Fruit fly (Drosophila melanogaster) whole organism, larva: Measurements from ENCODE around the gene CG8892.

Experiments used
- noc ChIP-seq: fragments of 200-800 bp; sonication (Bioruptor generic); optimal IDR thresholded peaks from 3 replicates; lab custom pipeline; 2019; ENCODE audit warnings: missing biosample characterization, mild to moderate bottlenecking, missing genetic modification characterization, moderate library complexity

CG8892 gene

DNA sequence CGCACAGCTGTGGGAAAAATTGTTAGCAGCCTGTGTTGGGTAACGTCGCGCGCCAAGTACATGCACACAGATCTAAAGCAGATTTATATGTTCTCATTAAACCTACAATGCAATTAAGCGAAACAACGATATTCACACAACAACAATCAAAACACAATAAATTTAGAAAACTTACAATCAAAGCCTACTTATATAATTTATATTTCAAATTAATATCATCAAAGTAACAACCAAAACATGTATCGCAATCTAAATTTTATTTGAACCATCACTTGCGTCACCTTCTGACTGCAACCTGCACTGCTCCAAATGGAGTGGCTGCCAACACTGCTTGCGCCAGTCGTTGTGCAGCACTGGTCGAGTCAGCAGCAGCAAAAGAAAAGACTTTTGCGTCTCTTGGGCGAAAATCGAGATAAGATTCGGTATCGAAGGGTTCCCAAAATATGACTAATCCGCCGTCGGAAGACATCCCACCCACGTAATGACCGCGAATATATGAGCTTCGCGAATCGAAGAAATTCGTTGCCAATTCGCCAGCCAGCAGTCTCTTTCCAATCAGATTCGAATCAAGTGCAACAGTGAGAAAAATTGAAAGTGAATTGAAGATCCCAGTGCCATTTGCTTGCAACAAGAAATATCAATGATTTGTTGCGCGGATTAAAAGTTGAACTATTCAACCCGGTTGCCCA lies at the start of gene CG8892, which contains the start of gene CG34126:
Gene CG8892, minus strand, starts transcription at position 315 of the 689 bp plus-strand sequence.
Gene CG34126, plus strand, starts transcription at position 337 of the 689 bp plus-strand sequence.
- TF ChIP-seq noc (tag; lab: Kevin White, UChicago): peak; percentile 98

DNA sequence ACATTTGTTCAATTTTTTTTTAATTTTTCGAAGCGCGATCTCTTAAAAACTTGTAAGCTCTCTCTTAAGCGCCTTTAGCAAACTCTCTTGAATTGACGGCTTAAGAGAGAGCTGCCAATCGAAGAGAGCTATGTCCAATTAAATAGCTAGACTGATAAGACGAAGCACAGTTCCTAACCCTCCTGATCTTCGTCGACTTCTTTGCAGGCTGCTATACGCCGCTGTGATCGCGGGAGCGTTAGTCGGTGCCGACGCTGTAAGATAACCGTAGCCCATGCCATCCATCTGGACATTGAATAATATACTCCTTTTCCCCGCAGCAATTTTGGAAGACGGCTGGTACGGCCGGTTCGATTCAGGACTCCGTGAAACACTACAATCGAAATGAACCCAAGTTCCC lies 49.1 kb upstream of the CG8892 start:
- TF ChIP-seq noc (tag; lab: Kevin White, UChicago): no peak

DNA sequence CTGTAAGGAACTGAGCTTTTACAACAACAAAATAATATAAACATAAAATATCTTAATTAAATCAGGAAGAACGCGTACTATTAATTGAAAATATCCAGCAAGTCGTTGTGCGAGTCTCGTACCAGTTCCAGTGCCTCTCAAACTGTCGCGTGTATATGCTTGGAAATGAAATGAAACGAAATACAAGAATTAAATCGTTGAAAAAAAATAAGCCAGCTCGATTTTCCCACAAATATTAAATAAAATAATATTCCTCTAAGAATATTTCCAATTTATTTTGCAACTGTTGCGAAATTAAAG lies 48.4 kb upstream of the CG8892 start:
- no peak for TF ChIP-seq noc (tag; lab: Kevin White, UChicago)

DNA sequence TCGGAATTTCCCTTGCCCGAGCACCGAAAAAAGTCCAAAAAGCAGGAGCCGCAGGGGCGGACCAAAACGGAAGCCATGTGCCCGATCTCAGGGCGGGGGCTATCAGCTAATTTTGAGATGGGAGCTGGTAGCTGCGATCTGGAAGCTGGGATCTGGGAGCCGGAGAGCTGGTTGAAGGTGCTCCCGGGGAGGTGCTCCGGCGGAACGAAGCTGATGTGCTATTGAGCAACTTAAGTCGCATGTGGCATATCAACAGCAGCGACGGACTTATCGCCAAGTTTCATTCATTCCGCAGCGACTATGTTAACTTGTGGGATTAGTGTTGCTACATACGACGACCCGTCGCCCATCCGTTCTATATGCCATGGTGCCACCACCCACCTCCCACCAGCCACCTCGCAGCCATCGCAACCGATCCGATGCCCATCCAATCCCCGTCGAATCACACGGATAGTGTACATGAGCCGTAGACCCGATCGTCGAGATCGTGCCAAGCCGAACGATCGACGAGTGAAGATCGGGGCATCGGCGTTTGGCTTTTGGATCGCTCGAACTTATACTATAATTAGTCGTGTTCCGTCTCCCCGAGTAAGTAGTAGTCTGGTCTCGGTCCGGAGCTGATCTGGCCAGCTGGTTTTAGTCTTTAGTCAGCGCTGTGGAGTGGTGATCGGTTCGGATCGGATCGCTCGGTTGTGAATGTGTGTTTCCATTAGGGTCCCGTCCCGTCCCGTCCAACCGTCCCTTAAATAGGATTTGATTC lies 47.8 kb upstream of the CG8892 start, which contains the start of gene Col4a1:
Gene Col4a1, plus strand, starts transcription at position 561 of the 760 bp plus-strand sequence.
- TF ChIP-seq noc (tag; lab: Kevin White, UChicago): no peak

DNA sequence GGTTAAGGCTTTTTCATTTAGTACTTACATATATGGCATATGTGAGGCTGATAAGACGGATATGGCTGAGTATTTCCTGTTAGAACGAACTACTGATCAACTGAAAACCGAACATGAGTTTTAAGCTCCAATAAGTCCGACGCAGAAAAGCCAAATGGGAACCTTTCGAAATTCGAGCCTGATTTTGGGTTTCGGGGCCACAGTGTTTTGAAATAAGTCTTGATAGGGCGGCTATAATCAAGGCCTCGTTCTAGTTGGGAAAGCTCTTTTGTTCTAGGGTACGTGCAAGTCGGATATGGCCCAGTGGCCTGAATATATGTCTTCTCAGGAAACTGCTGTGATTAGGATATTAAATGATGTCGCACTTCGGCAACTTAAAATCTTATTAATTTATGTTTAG lies 46.7 kb upstream of the CG8892 start, which contains the start of gene vkg:
Gene vkg, minus strand, starts transcription at position 101 of the 400 bp plus-strand sequence.
- no peak for TF ChIP-seq noc (tag; lab: Kevin White, UChicago)

DNA sequence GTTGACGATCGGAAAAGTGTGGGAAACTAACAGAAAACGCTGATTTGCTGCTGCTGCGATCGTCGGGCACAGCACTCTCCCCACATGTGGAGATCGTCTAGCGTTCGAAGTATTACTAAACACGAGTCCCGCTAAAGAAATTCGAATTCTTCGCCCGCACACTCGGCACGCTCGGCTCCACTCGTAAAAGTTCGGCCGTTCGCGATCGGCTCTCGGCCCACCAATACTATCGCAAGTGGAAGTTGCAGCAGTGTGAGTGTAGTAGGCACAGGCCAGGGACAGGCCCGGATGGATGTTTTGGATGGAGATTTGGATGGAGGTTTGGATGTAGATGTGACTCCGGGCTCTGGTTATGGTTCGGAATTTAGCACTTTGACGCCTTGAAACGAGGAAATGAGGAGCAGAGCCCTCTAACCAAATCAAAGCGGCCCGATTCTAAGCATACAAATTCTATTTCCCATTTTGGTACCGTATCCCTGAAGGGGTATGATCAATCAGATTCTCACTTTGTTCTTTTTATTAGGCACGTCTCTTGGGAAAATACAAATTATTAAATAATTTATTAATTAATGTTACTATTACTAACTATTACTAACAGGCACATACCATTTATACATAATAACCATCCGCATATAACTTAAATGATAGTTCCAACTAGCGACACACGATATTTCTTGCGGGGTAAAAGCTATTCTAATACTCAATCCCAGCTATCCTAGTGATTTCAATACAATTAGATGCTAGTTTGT lies 46.1 kb upstream of the CG8892 start:
- TF ChIP-seq noc (tag; lab: Kevin White, UChicago): peak; percentile 52

DNA sequence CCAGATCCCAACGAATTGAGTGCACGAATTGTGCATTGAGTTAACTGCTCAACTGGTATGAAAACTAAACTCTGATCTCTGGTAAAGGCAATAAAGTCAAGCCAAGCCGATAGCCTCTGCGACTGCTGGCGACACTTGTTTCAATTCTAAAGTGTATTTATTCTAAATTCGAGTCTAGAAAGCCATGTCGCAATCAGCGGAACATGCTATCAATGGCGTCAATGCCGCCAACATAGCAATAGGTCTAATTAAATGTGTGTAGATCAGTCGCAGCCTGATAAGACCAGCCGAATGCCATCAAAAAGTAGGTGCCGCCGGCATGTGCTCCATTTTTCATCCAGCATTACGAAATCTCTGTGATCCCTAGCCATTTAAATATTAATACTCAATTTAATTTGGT lies 44.2 kb upstream of the CG8892 start:
- TF ChIP-seq noc (tag; lab: Kevin White, UChicago): peak; percentile 74

DNA sequence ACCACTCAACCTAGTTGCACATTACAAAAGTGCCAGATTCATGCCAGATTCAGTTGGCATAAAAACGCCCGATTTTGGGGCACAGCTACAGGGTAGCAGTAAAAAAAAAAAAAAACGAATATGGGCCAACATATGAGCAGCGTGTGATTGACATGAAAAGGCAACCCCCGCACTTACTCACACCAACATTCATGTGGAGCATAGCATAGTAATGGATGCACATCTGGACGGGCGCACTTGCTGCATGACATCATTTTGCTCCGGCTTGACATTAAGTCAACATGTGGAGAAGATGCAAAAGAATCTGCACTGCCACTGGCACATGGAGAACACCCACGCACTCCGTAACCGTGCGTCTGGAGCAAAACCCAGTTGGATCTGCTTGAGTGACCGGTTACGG lies 41.2 kb upstream of the CG8892 start:
- TF ChIP-seq noc (tag; lab: Kevin White, UChicago): no peak

DNA sequence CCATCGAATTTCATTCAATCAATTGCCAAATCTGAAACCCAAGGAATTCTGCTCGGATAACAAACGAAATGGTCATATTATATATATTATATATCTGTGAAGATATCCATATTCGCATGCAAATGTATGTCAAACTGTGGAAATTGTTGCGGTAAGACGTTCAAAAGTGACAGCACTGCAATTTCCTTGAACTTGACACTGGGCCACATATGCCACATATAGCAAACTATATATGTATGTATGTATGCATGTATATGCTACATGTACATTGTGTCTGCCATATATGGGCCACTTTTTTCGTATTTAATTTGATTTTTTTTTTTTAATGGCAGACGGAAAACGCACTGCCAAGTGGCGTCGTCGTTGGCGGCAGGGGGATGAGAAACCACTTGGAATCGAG lies 39.1 kb upstream of the CG8892 start:
- no peak for TF ChIP-seq noc (tag; lab: Kevin White, UChicago)

DNA sequence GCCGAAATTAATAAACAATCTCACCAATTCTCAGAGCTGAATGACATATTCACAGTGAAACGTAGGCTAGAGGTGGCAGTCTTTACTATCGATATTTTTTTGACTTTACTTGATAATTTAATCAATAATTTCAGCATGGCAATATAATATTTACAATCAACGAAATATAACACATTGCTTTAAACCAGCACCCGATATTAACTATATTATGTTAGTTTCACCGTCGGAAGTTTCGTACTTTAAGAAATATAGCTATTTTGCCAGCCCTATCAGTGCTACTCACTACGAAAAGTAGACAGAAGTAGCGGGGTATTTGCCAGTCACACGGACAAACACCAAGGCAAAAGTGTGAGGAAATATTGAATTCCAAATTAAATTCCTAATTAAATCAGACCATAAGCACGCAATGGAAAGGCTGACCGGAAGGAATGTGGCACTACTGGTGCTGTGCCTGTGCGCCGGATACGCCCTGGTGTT lies 29.4 kb upstream of the CG8892 start, which contains the start of the genes CG31917, Tfb5 and SelT:
Gene CG31917, minus strand, starts transcription at position 51 of the 477 bp plus-strand sequence.
Gene Tfb5, minus strand, starts transcription at position 51 of the 477 bp plus-strand sequence.
Gene SelT, plus strand, starts transcription at position 139 of the 477 bp plus-strand sequence.
- TF ChIP-seq noc (tag; lab: Kevin White, UChicago): peak; percentile 78

DNA sequence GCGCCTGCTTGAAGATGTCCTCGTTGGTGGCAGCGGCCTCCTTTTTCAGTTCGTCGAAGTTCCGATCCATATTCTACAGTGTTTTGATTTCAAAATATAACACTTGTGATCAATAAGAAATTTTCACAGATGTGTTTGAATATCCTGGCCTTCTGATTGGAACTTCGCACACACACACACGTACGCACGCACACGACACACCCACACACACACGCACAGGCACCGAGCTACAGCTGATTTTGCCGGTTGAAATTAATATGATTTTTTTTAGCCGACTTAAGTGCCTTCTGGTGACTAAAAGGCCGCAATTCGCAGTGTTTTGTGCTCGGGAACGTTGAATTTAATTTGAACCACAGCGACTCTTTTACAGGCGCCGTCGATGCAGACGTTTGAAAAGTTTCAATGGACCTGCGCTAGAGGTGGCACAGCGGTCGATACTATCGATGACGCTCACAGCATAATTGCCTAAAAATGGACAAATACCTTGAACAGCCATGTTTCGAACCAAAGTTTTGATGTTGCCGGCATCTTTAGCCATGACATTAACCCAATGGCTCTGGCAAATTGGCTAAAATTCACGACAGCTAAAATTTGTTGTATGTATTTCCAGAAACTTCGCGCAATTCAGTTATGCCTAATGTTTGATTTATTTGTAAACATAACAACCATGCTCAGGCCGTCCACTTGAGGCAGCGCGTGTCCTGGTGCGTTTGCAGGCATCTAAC lies 28.1 kb upstream of the CG8892 start, which contains the start of gene Rtnl1:
Gene Rtnl1, minus strand, starts transcription at position 415 of the 725 bp plus-strand sequence.
- peak; percentile 42 for TF ChIP-seq noc (tag; lab: Kevin White, UChicago)

DNA sequence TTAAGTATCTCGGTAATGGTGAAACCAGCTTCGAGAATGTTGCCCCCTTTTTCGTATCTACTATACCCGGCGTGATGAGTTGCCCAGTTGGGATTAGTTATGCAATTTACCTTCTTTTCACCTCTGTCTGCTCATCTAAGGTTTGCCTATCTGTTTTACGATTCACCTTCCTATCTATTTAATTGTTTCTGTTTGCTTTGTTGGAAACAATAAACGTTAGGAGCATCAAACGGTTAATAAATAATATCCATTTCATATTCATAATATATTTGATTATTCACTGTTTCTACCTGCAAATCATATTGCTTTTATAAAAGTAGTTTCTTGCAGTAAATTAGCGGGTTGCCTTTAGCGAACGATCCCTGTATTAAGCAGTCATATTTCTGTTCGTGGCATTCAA lies 25.9 kb upstream of the CG8892 start:
- TF ChIP-seq noc (tag; lab: Kevin White, UChicago): peak; percentile 81

DNA sequence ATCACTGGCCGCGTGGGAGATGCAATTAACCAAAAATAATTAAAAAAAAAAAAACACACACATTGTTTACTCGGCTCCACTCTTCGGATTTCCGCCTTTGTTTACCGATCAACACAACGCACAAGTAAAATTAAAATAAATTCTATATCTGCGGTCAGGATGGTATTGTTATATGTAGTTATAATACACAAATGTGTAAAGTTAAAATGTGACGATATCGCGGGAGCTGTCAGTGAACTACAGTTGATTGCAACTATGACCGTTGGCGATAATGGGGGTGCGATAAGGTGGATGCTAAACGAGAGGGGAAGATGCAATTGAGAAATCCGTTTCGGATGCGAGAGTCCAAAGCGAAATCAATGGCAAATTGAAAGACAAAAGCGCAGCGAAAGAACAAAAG lies 24.9 kb upstream of the CG8892 start:
- no peak for TF ChIP-seq noc (tag; lab: Kevin White, UChicago)

DNA sequence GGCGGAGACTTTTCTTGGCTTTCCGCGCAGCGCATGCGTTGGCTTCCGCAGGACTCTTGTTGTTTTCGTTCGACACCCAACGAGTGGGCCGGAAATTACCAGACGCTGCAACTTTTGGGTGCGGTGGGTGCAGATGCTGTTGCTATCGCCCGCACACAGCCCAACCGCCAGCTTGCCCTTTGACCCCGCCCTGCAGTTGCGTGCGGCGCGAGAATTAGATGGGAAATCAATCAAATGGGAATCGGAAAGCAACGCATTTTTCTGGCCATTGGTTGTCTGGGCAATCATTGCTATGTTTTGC lies 24.0 kb upstream of the CG8892 start:
- TF ChIP-seq noc (tag; lab: Kevin White, UChicago): no peak
